Fruit fly (Drosophila melanogaster) whole organism, embryonic: Measurements from ENCODE around the gene pyd.

Source experiments
- ATbp ChIP-seq: fragments of 200-800 bp; sonication (Bioruptor generic); optimal IDR thresholded peaks from 2 replicates; lab custom pipeline; 2017; ENCODE audit warnings: missing biosample characterization, mild to moderate bottlenecking, missing genetic modification characterization, missing genetic modification reagents
- Ada2b ChIP-seq: fragments of 200-800 bp; sonication (Bioruptor generic); IDR thresholded peaks from 2 replicates; pipeline ENCODE4 v1.3.6; 2022; ENCODE audit warnings: missing biosample characterization, missing genetic modification characterization
- Aef1 ChIP-seq: fragments of 200-800 bp; sonication (Bioruptor generic); IDR thresholded peaks from 3 replicates; pipeline ENCODE4 v1.3.6; 2022; ENCODE audit warnings: missing biosample characterization, missing genetic modification characterization
- B-H1 ChIP-seq: fragments of 200-800 bp; sonication (Bioruptor generic); IDR thresholded peaks from 3 replicates; pipeline ENCODE4 v1.3.6; 2022; ENCODE audit warnings: missing biosample characterization, missing genetic modification characterization
- Blimp-1 ChIP-seq: fragments of 200-800 bp; sonication (Bioruptor generic); optimal IDR thresholded peaks from 3 replicates; lab custom pipeline; 2018; ENCODE audit warnings: missing biosample characterization, missing genetic modification characterization, mild to moderate bottlenecking, moderate library complexity, missing genetic modification reagents
- CG1024 ChIP-seq: fragments of 200-800 bp; sonication (Bioruptor generic); IDR thresholded peaks from 2 replicates; pipeline ENCODE4 v1.3.6; 2022; ENCODE audit warnings: missing biosample characterization, missing genetic modification characterization
- CG10431 ChIP-seq: fragments of 200-800 bp; sonication (Bioruptor generic); optimal IDR thresholded peaks from 3 replicates; lab custom pipeline; 2018; ENCODE audit warnings: missing biosample characterization, mild to moderate bottlenecking, missing genetic modification characterization
- CG10979 ChIP-seq: fragments of 200-800 bp; sonication (Bioruptor generic); optimal IDR thresholded peaks from 2 replicates; lab custom pipeline; 2018; ENCODE audit warnings: missing biosample characterization, mild to moderate bottlenecking, missing genetic modification characterization, moderate library complexity
- CG11093 ChIP-seq: fragments of 200-800 bp; sonication (Bioruptor generic); IDR thresholded peaks from 3 replicates; pipeline ENCODE4 v1.3.6; 2022; ENCODE audit warnings: missing biosample characterization, missing genetic modification characterization
- CG12391 ChIP-seq: fragments of 200-800 bp; sonication (Bioruptor generic); optimal IDR thresholded peaks from 3 replicates; lab custom pipeline; 2018; ENCODE audit warnings: missing biosample characterization, mild to moderate bottlenecking, missing genetic modification characterization, moderate library complexity
- CG12659 ChIP-seq: fragments of 200-800 bp; sonication (Bioruptor generic); optimal IDR thresholded peaks from 3 replicates; lab custom pipeline; 2017; ENCODE audit warnings: mild to moderate bottlenecking, missing biosample characterization, missing genetic modification reagents, missing genetic modification characterization
- CG15601 ChIP-seq: fragments of 200-800 bp; sonication (Bioruptor generic); optimal IDR thresholded peaks from 3 replicates; lab custom pipeline; 2019; ENCODE audit warnings: missing biosample characterization, mild to moderate bottlenecking, missing genetic modification characterization, moderate library complexity
- CG17359 ChIP-seq: fragments of 200-800 bp; sonication (Bioruptor generic); optimal IDR thresholded peaks from 3 replicates; lab custom pipeline; 2018; ENCODE audit warnings: missing biosample characterization, mild to moderate bottlenecking, missing genetic modification characterization, moderate library complexity
- CG17385 ChIP-seq: fragments of 200-800 bp; sonication (Bioruptor generic); optimal IDR thresholded peaks from 3 replicates; lab custom pipeline; 2018; ENCODE audit warnings: missing biosample characterization, mild to moderate bottlenecking, missing genetic modification characterization
- CG17829 ChIP-seq: fragments of 200-800 bp; optimal IDR thresholded peaks from 2 replicates; lab custom pipeline; 2019; ENCODE audit warnings: missing biosample characterization, mild to moderate bottlenecking, missing genetic modification characterization, moderate library complexity
- CG18262 ChIP-seq: fragments of 200-800 bp; optimal IDR thresholded peaks from 3 replicates; lab custom pipeline; 2019; ENCODE audit warnings: missing biosample characterization, mild to moderate bottlenecking, missing genetic modification characterization, moderate library complexity
- CG18476 ChIP-seq: fragments of 200-800 bp; sonication (Bioruptor generic); optimal IDR thresholded peaks from 2 replicates; lab custom pipeline; 2016; ENCODE audit warnings: missing biosample characterization, mild to moderate bottlenecking, missing genetic modification characterization
- CG2678 ChIP-seq: fragments of 200-800 bp; sonication (Bioruptor generic); optimal IDR thresholded peaks from 3 replicates; lab custom pipeline; 2019; ENCODE audit warnings: missing biosample characterization, mild to moderate bottlenecking, missing genetic modification characterization, moderate library complexity
- CG34422 ChIP-seq: fragments of 200-800 bp; sonication (Bioruptor generic); IDR thresholded peaks from 3 replicates; pipeline ENCODE4 v1.3.6; 2022; ENCODE audit warnings: missing biosample characterization, missing genetic modification characterization
- CG4360 ChIP-seq: fragments of 200-800 bp; sonication (Bioruptor generic); IDR thresholded peaks from 2 replicates; pipeline ENCODE4 v1.3.6; 2022; ENCODE audit warnings: missing biosample characterization, missing genetic modification characterization
- CG6254 ChIP-seq: fragments of 200-800 bp; sonication (Bioruptor generic); optimal IDR thresholded peaks from 3 replicates; lab custom pipeline; 2017; ENCODE audit warnings: mild to moderate bottlenecking, missing biosample characterization, missing genetic modification reagents, missing genetic modification characterization
- CG7928 ChIP-seq: fragments of 200-800 bp; sonication (Bioruptor generic); optimal IDR thresholded peaks from 2 replicates; lab custom pipeline; 2017; ENCODE audit warnings: missing biosample characterization, mild to moderate bottlenecking, missing genetic modification characterization
- CG8359 ChIP-seq: fragments of 200-800 bp; sonication (Bioruptor generic); optimal IDR thresholded peaks from 2 replicates; lab custom pipeline; 2017; ENCODE audit warnings: missing biosample characterization, mild to moderate bottlenecking, missing genetic modification characterization, borderline replicate concordance
- CG8388 ChIP-seq: fragments of 200-800 bp; sonication (Bioruptor generic); optimal IDR thresholded peaks from 2 replicates; lab custom pipeline; 2019; ENCODE audit warnings: missing biosample characterization, mild to moderate bottlenecking, missing genetic modification characterization, moderate library complexity
- CG9817 ChIP-seq: fragments of 200-800 bp; sonication (Bioruptor generic); optimal IDR thresholded peaks from 2 replicates; lab custom pipeline; 2018; ENCODE audit warnings: missing biosample characterization, mild to moderate bottlenecking, missing genetic modification characterization, moderate library complexity
- CTCF ChIP-seq: fragments of 200-800 bp; sonication (Bioruptor generic); optimal IDR thresholded peaks from 2 replicates; lab custom pipeline; 2017; ENCODE audit warnings: missing biosample characterization, mild to moderate bottlenecking, missing genetic modification characterization, moderate library complexity
- D19B ChIP-seq: fragments of 200-800 bp; sonication (Bioruptor generic); optimal IDR thresholded peaks from 2 replicates; lab custom pipeline; 2017; ENCODE audit warnings: missing biosample characterization, mild to moderate bottlenecking, missing genetic modification characterization
- Deaf1 ChIP-seq: fragments of 200-800 bp; optimal IDR thresholded peaks from 3 replicates; lab custom pipeline; 2019; ENCODE audit warnings: missing biosample characterization, mild to moderate bottlenecking, missing genetic modification characterization, moderate library complexity
- PHDP ChIP-seq: fragments of 200-800 bp; sonication (Bioruptor generic); optimal IDR thresholded peaks from 3 replicates; lab custom pipeline; 2018; ENCODE audit warnings: missing biosample characterization, mild to moderate bottlenecking, missing genetic modification characterization, moderate library complexity
- Sin3A ChIP-seq: fragments of >200 bp; optimal IDR thresholded peaks from 2 replicates; lab custom pipeline; 2018
- Stat92E ChIP-seq, 3 experiments: fragments of >200 bp in 2 of 3; fragments of 200-800 bp in 1 of 3; sonication (Bioruptor generic) in 1 of 3; optimal IDR thresholded peaks; 2 replicates each; lab custom pipeline; 2017 to 2019; ENCODE audit warnings: missing biosample characterization in 3 of 3, missing genetic modification characterization in 3 of 3, mild to moderate bottlenecking in 1 of 3, moderate library complexity in 1 of 3
- YL-1 ChIP-seq: fragments of 200-800 bp; sonication (Bioruptor generic); optimal IDR thresholded peaks from 3 replicates; lab custom pipeline; 2017; ENCODE audit warnings: missing biosample characterization, mild to moderate bottlenecking, missing genetic modification characterization
- ap ChIP-seq: fragments of 200-800 bp; sonication (Bioruptor generic); IDR thresholded peaks from 2 replicates; pipeline ENCODE4 v1.3.6; 2022; ENCODE audit warnings: missing biosample characterization, missing genetic modification characterization
- bsh ChIP-seq, 2 experiments: fragments of 200-800 bp; sonication (Bioruptor generic); optimal IDR thresholded peaks; 2 replicates each; lab custom pipeline; 2017 to 2018; ENCODE audit warnings: mild to moderate bottlenecking in 2 of 2, missing biosample characterization in 2 of 2, missing genetic modification characterization in 2 of 2, moderate library complexity in 1 of 2
- cato ChIP-seq: fragments of 200-800 bp; sonication (Bioruptor generic); optimal IDR thresholded peaks from 2 replicates; lab custom pipeline; 2016; ENCODE audit warnings: missing biosample characterization, missing genetic modification characterization, borderline replicate concordance
- dmrt99B ChIP-seq: fragments of 200-800 bp; sonication (Bioruptor generic); optimal IDR thresholded peaks from 2 replicates; lab custom pipeline; 2018; ENCODE audit warnings: missing biosample characterization, mild to moderate bottlenecking, missing genetic modification characterization, moderate library complexity
- fd96Cb ChIP-seq: fragments of 200-800 bp; sonication (Bioruptor generic); optimal IDR thresholded peaks from 2 replicates; lab custom pipeline; 2018; ENCODE audit warnings: missing biosample characterization, mild to moderate bottlenecking, missing genetic modification characterization, moderate library complexity
- gem ChIP-seq: fragments of 200-800 bp; sonication (Bioruptor generic); optimal IDR thresholded peaks from 2 replicates; lab custom pipeline; 2019; ENCODE audit warnings: missing biosample characterization, mild to moderate bottlenecking, missing genetic modification characterization, moderate library complexity
- gfzf ChIP-seq: fragments of 200-800 bp; sonication (Bioruptor generic); optimal IDR thresholded peaks from 2 replicates; lab custom pipeline; 2016; ENCODE audit warnings: missing biosample characterization, mild to moderate bottlenecking, missing genetic modification characterization, moderate library complexity
- kni ChIP-seq: fragments of 200-800 bp; sonication (Bioruptor generic); optimal IDR thresholded peaks from 3 replicates; lab custom pipeline; 2017; ENCODE audit warnings: mild to moderate bottlenecking, missing biosample characterization, missing genetic modification reagents, missing genetic modification characterization
- phol ChIP-seq: fragments of 200-800 bp; sonication (Bioruptor generic); optimal IDR thresholded peaks from 3 replicates; lab custom pipeline; 2018; ENCODE audit warnings: missing biosample characterization, mild to moderate bottlenecking, missing genetic modification characterization, moderate library complexity
- repo ChIP-seq: fragments of 200-800 bp; sonication (Bioruptor generic); optimal IDR thresholded peaks from 2 replicates; lab custom pipeline; 2016; ENCODE audit warnings: missing biosample characterization, missing genetic modification characterization
- row ChIP-seq: fragments of 200-800 bp; sonication (Bioruptor generic); IDR thresholded peaks from 3 replicates; pipeline ENCODE4 v1.3.6; 2022; ENCODE audit warnings: missing biosample characterization, missing genetic modification characterization
- salm ChIP-seq: fragments of 200-800 bp; sonication (Bioruptor generic); optimal IDR thresholded peaks from 2 replicates; lab custom pipeline; 2018; ENCODE audit warnings: missing biosample characterization, mild to moderate bottlenecking, missing genetic modification characterization
- sug ChIP-seq: fragments of 200-800 bp; optimal IDR thresholded peaks from 2 replicates; lab custom pipeline; 2019; ENCODE audit warnings: missing biosample characterization, mild to moderate bottlenecking, missing genetic modification characterization, moderate library complexity
- tin ChIP-seq: fragments of 200-800 bp; sonication (Bioruptor generic); optimal IDR thresholded peaks from 3 replicates; lab custom pipeline; 2016; ENCODE audit warnings: missing biosample characterization, missing genetic modification characterization
- trem ChIP-seq: fragments of 200-800 bp; optimal IDR thresholded peaks from 3 replicates; lab custom pipeline; 2019; ENCODE audit warnings: missing biosample characterization, mild to moderate bottlenecking, missing genetic modification characterization, moderate library complexity

The pyd gene

DNA sequence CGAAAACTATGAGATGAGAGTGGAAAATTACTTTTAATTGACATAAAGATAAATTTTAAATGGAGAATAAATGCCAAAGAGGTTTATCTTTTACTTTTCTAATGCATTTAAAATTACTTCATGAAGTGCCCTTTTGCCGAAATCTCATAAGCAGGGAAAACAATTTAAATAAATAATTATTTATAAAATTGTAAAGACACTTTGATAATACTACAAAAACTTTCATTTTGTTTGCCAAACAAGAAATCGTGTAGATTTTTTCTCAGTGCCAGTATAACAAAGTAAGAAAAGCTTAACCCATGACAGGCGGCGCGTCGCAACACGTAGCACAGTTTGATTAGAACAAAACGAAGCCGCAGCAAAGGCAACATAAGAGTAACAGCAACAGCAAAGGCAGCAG, 17.2 kb upstream of the pyd start (continued):
- TF ChIP-seq gfzf = no peak
- no peak for TF ChIP-seq salm (tag; lab: Kevin White, UChicago)
- TF ChIP-seq gem = peak; percentile 22
- TF ChIP-seq trem (tag; lab: Kevin White, UChicago) = peak; percentile 8
- TF ChIP-seq CG11093 (GFP tag; lab: Robert Waterston, UW) = no peak
- no peak for TF ChIP-seq CG9817 (tag; lab: Kevin White, UChicago)
- TF ChIP-seq CG18262 (tag; lab: Kevin White, UChicago) = peak; percentile 26

DNA sequence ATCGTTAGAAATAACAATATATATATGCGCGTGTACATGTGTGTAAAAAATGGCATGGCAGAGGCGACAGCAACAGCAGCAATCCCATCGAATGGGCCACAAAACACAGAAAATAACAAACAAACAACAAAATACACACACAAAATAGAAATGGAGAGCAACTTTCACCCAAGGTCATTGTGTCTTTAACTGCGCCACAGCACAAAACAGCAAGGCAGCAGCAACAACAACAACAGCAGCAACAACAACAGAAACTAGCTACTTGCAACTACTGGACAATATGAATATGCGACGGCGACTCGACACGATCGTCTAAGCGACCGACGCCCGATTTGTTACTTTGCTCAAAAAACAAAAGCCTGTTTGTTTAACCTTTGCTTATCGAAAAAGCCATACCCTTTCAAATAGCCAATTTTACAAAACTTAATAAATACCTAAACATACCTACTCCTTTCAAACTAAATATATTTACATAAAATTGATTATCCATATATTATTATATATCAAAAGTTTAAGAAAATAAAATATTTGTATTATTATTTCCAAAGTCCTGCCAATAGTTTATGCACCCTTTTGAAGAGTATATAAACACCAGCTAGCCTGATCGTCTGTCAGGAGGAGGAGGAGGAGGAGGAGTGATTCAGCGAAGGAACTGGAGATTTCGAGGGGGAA, 16.2 kb upstream of the pyd start:
- TF ChIP-seq Sin3A (lab: Kevin White, UChicago) = no peak
- no peak for TF ChIP-seq D19B (GFP tag; lab: Kevin White, UChicago)
- 0 out of 3 replicates have a peak, but pooled peaks have one; percentile 12 for TF ChIP-seq CG34422
- no peak for TF ChIP-seq CG1024 (GFP tag; lab: Robert Waterston, UW)
- peak; percentile 54 for TF ChIP-seq dmrt99B (tag; lab: Kevin White, UChicago)
- TF ChIP-seq CG10979 (tag; lab: Kevin White, UChicago) = peak; percentile 50
- peak; percentile 58 for TF ChIP-seq CG18262 (tag; lab: Kevin White, UChicago)
- peak; percentile 6 for TF ChIP-seq CG2678 (tag; lab: Kevin White, UChicago)
- no peak for TF ChIP-seq repo (GFP tag; lab: Kevin White, UChicago)
- TF ChIP-seq CG12391 (tag; lab: Kevin White, UChicago) = peak; percentile 17
- TF ChIP-seq CG17829 (tag; lab: Kevin White, UChicago) = peak; percentile 13
- TF ChIP-seq CG6254 (GFP tag; lab: Kevin White, UChicago) = no peak
- TF ChIP-seq row = 0 out of 3 replicates have a peak, but pooled peaks have one; percentile 17
- TF ChIP-seq CG10431 (GFP tag; lab: Kevin White, UChicago) = no peak
- no peak for TF ChIP-seq CTCF (GFP tag; lab: Kevin White, UChicago)
- peak; percentile 26 for TF ChIP-seq Deaf1 (tag; lab: Kevin White, UChicago)
- peak; percentile 56 for TF ChIP-seq gem
- no peak for TF ChIP-seq CG18476 (GFP tag; lab: Kevin White, UChicago)
- peak; percentile 24 for TF ChIP-seq CG15601 (tag; lab: Kevin White, UChicago)
- TF ChIP-seq tin = no peak
- TF ChIP-seq phol (tag; lab: Kevin White, UChicago) = peak; percentile 31
- peak in 1 of 2 experiments; percentile 41 for TF ChIP-seq bsh (GFP tag; optimal IDR thresholded peaks at IDR 0.05; lab: Kevin White, UChicago)
- TF ChIP-seq CG17359 (tag; lab: Kevin White, UChicago) = peak; percentile 28
- TF ChIP-seq CG4360 (GFP tag; lab: Robert Waterston, UW) = peak; percentile 73
- TF ChIP-seq CG9817 (tag; lab: Kevin White, UChicago) = no peak
- TF ChIP-seq CG7928 = no peak
- no peak for TF ChIP-seq cato (GFP tag; lab: Kevin White, UChicago)
- TF ChIP-seq CG8388 (GFP tag; lab: Kevin White, UChicago) = peak; percentile 38
- no peak for TF ChIP-seq CG17385 (GFP tag; lab: Kevin White, UChicago)
- no peak for TF ChIP-seq B-H1 (GFP tag; lab: Robert Waterston, UW)
- peak; percentile 86 for TF ChIP-seq kni
- TF ChIP-seq CG8359 = no peak
- peak; percentile 11 for TF ChIP-seq PHDP (tag; lab: Kevin White, UChicago)
- no peak for TF ChIP-seq Ada2b
- no peak for TF ChIP-seq Stat92E (GFP tag; optimal IDR thresholded peaks at IDR 0.05; lab: Kevin White, UChicago)
- peak; percentile 93 for TF ChIP-seq Blimp-1 (GFP tag; lab: Kevin White, UChicago)
- peak; percentile 6 for TF ChIP-seq fd96Cb
- peak; percentile 20 for TF ChIP-seq ATbp (GFP tag; lab: Kevin White, UChicago)
- TF ChIP-seq YL-1 (GFP tag; lab: Kevin White, UChicago) = no peak
- TF ChIP-seq sug (tag; lab: Kevin White, UChicago) = no peak
- TF ChIP-seq CG12659 (GFP tag; lab: Kevin White, UChicago) = no peak
- TF ChIP-seq ap = no peak
- no peak for TF ChIP-seq Aef1 (GFP tag; lab: Robert Waterston, UW)
